Fruit fly (Drosophila melanogaster) whole organism, embryonic: ENCODE data around the gene CG46439.

Experiments used
- B-H2 ChIP-seq: fragments of 200-800 bp; sonication (Bioruptor generic); optimal IDR thresholded peaks from 2 replicates; lab custom pipeline; 2018; ENCODE audit warnings: missing biosample characterization, mild to moderate bottlenecking, missing genetic modification characterization
- Bdp1 ChIP-seq: fragments of 200-800 bp; sonication (Bioruptor generic); optimal IDR thresholded peaks from 3 replicates; lab custom pipeline; 2016; ENCODE audit warnings: missing biosample characterization, missing genetic modification characterization
- CG10654 ChIP-seq: fragments of 200-800 bp; sonication (Bioruptor generic); optimal IDR thresholded peaks from 2 replicates; lab custom pipeline; 2016; ENCODE audit warnings: missing biosample characterization, missing genetic modification characterization
- CG11504 ChIP-seq: fragments of 200-800 bp; sonication (Bioruptor generic); optimal IDR thresholded peaks from 3 replicates; lab custom pipeline; 2019; ENCODE audit warnings: missing biosample characterization, mild to moderate bottlenecking, missing genetic modification characterization, moderate library complexity
- CG12744 ChIP-seq: fragments of 200-800 bp; sonication (Bioruptor generic); optimal IDR thresholded peaks from 2 replicates; lab custom pipeline; 2016; ENCODE audit warnings: missing biosample characterization, missing genetic modification characterization
- CG16815 ChIP-seq: fragments of 200-800 bp; sonication (Bioruptor generic); optimal IDR thresholded peaks from 3 replicates; lab custom pipeline; 2017; ENCODE audit warnings: missing biosample characterization, mild to moderate bottlenecking, missing genetic modification characterization
- CG18476 ChIP-seq: fragments of 200-800 bp; sonication (Bioruptor generic); optimal IDR thresholded peaks from 2 replicates; lab custom pipeline; 2016; ENCODE audit warnings: missing biosample characterization, mild to moderate bottlenecking, missing genetic modification characterization
- CG2678 ChIP-seq: fragments of 200-800 bp; sonication (Bioruptor generic); optimal IDR thresholded peaks from 3 replicates; lab custom pipeline; 2019; ENCODE audit warnings: missing biosample characterization, mild to moderate bottlenecking, missing genetic modification characterization, moderate library complexity
- CG3281 ChIP-seq: fragments of 200-800 bp; sonication (Bioruptor generic); optimal IDR thresholded peaks from 3 replicates; lab custom pipeline; 2017; ENCODE audit warnings: missing biosample characterization, mild to moderate bottlenecking, missing genetic modification characterization
- CG4617 ChIP-seq: fragments of 200-800 bp; sonication (Bioruptor generic); optimal IDR thresholded peaks from 3 replicates; lab custom pipeline; 2016; ENCODE audit warnings: missing biosample characterization, missing genetic modification characterization, borderline replicate concordance
- CG4730 ChIP-seq: fragments of 200-800 bp; sonication (Bioruptor generic); IDR thresholded peaks from 2 replicates; pipeline ENCODE4 v1.3.6; 2022; ENCODE audit warnings: missing biosample characterization, missing genetic modification characterization
- CG6765 ChIP-seq: fragments of 200-800 bp; sonication (Bioruptor generic); optimal IDR thresholded peaks from 3 replicates; lab custom pipeline; 2017; ENCODE audit warnings: missing biosample characterization, mild to moderate bottlenecking, missing genetic modification characterization
- CG7271 ChIP-seq: fragments of 200-800 bp; sonication (Bioruptor generic); optimal IDR thresholded peaks from 2 replicates; lab custom pipeline; 2018; ENCODE audit warnings: missing biosample characterization, mild to moderate bottlenecking, missing genetic modification characterization, moderate library complexity
- CG8765 ChIP-seq: fragments of 200-800 bp; sonication (Bioruptor generic); IDR thresholded peaks from 2 replicates; pipeline ENCODE4 v1.3.6; 2022; ENCODE audit warnings: missing biosample characterization, missing genetic modification characterization
- CG9215 ChIP-seq: fragments of 200-800 bp; sonication (Bioruptor generic); IDR thresholded peaks from 2 replicates; pipeline ENCODE4 v1.3.6; 2022; ENCODE audit warnings: missing biosample characterization, missing genetic modification characterization
- CrebB ChIP-seq: fragments of 200-800 bp; sonication (Bioruptor generic); optimal IDR thresholded peaks from 3 replicates; lab custom pipeline; 2018; ENCODE audit warnings: missing biosample characterization, mild to moderate bottlenecking, missing genetic modification characterization
- D19A ChIP-seq: fragments of 200-800 bp; optimal IDR thresholded peaks from 3 replicates; lab custom pipeline; 2019; ENCODE audit warnings: missing biosample characterization, mild to moderate bottlenecking, missing genetic modification characterization, moderate library complexity
- Dbx ChIP-seq: fragments of 200-800 bp; sonication (Bioruptor generic); IDR thresholded peaks from 3 replicates; pipeline ENCODE4 v1.3.6; 2022; ENCODE audit warnings: missing biosample characterization, missing genetic modification characterization
- Dll ChIP-seq: fragments of 200-800 bp; sonication (Bioruptor generic); IDR thresholded peaks from 4 replicates; pipeline ENCODE4 v1.3.6; 2022; ENCODE audit warnings: missing biosample characterization, missing genetic modification characterization; ENCODE audit not compliant: partially characterized antibody
- Doc3 ChIP-seq: fragments of 200-800 bp; sonication (Bioruptor generic); IDR thresholded peaks from 3 replicates; pipeline ENCODE4 v1.3.6; 2022; ENCODE audit warnings: missing biosample characterization, missing genetic modification characterization; ENCODE audit not compliant: partially characterized antibody
- E2f1 ChIP-seq: fragments of 200-800 bp; sonication (Bioruptor generic); IDR thresholded peaks from 2 replicates; pipeline ENCODE4 v1.3.6; 2022; ENCODE audit warnings: missing biosample characterization, missing genetic modification characterization
- E2f2 ChIP-seq: fragments of 200-800 bp; sonication (Bioruptor generic); IDR thresholded peaks from 2 replicates; pipeline ENCODE4 v1.3.6; 2022; ENCODE audit warnings: missing biosample characterization, missing genetic modification characterization
- Fer3 ChIP-seq: fragments of 200-800 bp; sonication (Bioruptor generic); optimal IDR thresholded peaks from 2 replicates; lab custom pipeline; 2018; ENCODE audit warnings: missing biosample characterization, mild to moderate bottlenecking, missing genetic modification characterization, moderate library complexity
- GATAe ChIP-seq: fragments of 200-800 bp; sonication (Bioruptor generic); conservative IDR thresholded peaks from 2 replicates; pipeline ENCODE4 v1.3.6; 2022; ENCODE audit warnings: missing biosample characterization, missing genetic modification characterization
- HLH3B ChIP-seq: fragments of 200-800 bp; sonication (Bioruptor generic); IDR thresholded peaks from 2 replicates; pipeline ENCODE4 v1.3.6; 2022; ENCODE audit warnings: missing biosample characterization, missing genetic modification characterization
- Oaz ChIP-seq: fragments of 200-800 bp; sonication (Bioruptor generic); IDR thresholded peaks from 2 replicates; pipeline ENCODE4 v1.3.6; 2022; ENCODE audit warnings: missing biosample characterization, missing genetic modification characterization
- Pdp1 ChIP-seq, 2 experiments: fragments of 200-800 bp; sonication (Bioruptor generic); optimal IDR thresholded peaks; 3 replicates each; lab custom pipeline; 2016; ENCODE audit warnings: missing biosample characterization in 2 of 2, missing genetic modification characterization in 2 of 2, mild to moderate bottlenecking in 1 of 2, moderate library complexity in 1 of 2
- Rx ChIP-seq: fragments of 200-800 bp; sonication (Bioruptor generic); IDR thresholded peaks from 2 replicates; pipeline ENCODE4 v1.3.6; 2022; ENCODE audit warnings: missing biosample characterization, missing genetic modification characterization
- Sox102F ChIP-seq: fragments of 200-800 bp; sonication (Bioruptor generic); optimal IDR thresholded peaks from 2 replicates; lab custom pipeline; 2018; ENCODE audit warnings: missing biosample characterization, mild to moderate bottlenecking, missing genetic modification characterization, moderate library complexity
- Ssrp ChIP-seq: fragments of 200-800 bp; sonication (Bioruptor generic); optimal IDR thresholded peaks from 2 replicates; lab custom pipeline; 2018; ENCODE audit warnings: missing biosample characterization, mild to moderate bottlenecking, missing genetic modification characterization, moderate library complexity
- Stat92E ChIP-seq, 3 experiments: fragments of >200 bp in 2 of 3; fragments of 200-800 bp in 1 of 3; sonication (Bioruptor generic) in 1 of 3; optimal IDR thresholded peaks; 2 replicates each; lab custom pipeline; 2017 to 2019; ENCODE audit warnings: missing biosample characterization in 3 of 3, missing genetic modification characterization in 3 of 3, mild to moderate bottlenecking in 1 of 3, moderate library complexity in 1 of 3
- croc ChIP-seq: fragments of 200-800 bp; sonication (Bioruptor generic); conservative IDR thresholded peaks from 3 replicates; pipeline ENCODE4 v1.3.6; 2022; ENCODE audit warnings: missing biosample characterization, missing genetic modification characterization
- dati ChIP-seq: fragments of 200-800 bp; sonication (Bioruptor generic); IDR thresholded peaks from 2 replicates; pipeline ENCODE4 v1.3.6; 2022; ENCODE audit warnings: missing biosample characterization, missing genetic modification characterization
- en ChIP-seq: fragments of 200-800 bp; sonication (Bioruptor generic); optimal IDR thresholded peaks from 2 replicates; lab custom pipeline; 2016; ENCODE audit warnings: missing biosample characterization, missing genetic modification characterization
- ewg ChIP-seq: fragments of 200-800 bp; sonication (Bioruptor generic); optimal IDR thresholded peaks from 3 replicates; lab custom pipeline; 2017; ENCODE audit warnings: mild to moderate bottlenecking, missing biosample characterization, missing genetic modification reagents, missing genetic modification characterization
- gfzf ChIP-seq: fragments of 200-800 bp; sonication (Bioruptor generic); optimal IDR thresholded peaks from 2 replicates; lab custom pipeline; 2016; ENCODE audit warnings: missing biosample characterization, mild to moderate bottlenecking, missing genetic modification characterization, moderate library complexity
- inv ChIP-seq: fragments of 200-800 bp; sonication (Bioruptor generic); IDR thresholded peaks from 2 replicates; pipeline ENCODE4 v1.3.6; 2022; ENCODE audit warnings: missing biosample characterization, missing genetic modification characterization; ENCODE audit not compliant: partially characterized antibody
- nom ChIP-seq: fragments of 200-800 bp; sonication (Bioruptor generic); optimal IDR thresholded peaks from 2 replicates; lab custom pipeline; 2017; ENCODE audit warnings: missing biosample characterization, missing genetic modification characterization, mild to moderate bottlenecking, moderate library complexity, missing genetic modification reagents
- peb ChIP-seq: fragments of 200-800 bp; sonication (Bioruptor generic); IDR thresholded peaks from 2 replicates; pipeline ENCODE4 v1.3.6; 2022; ENCODE audit warnings: missing biosample characterization, missing genetic modification characterization
- prd ChIP-seq, 3 experiments: fragments of >200 bp in 2 of 3; fragments of 200-800 bp in 1 of 3; sonication (Bioruptor generic) in 1 of 3; optimal IDR thresholded peaks in 2 of 3; IDR thresholded peaks in 1 of 3; 2 replicates in 2 of 3; 3 replicates in 1 of 3; pipeline versions ENCODE4 v1.3.6 to Lab custom; 2017 to 2022; ENCODE audit warnings: missing biosample characterization in 1 of 3, missing genetic modification characterization in 1 of 3
- so ChIP-seq: fragments of 200-800 bp; sonication (Bioruptor generic); IDR thresholded peaks from 3 replicates; pipeline ENCODE4 v1.3.6; 2022; ENCODE audit warnings: missing biosample characterization, missing genetic modification characterization
- sob ChIP-seq: fragments of 200-800 bp; sonication (Bioruptor generic); IDR thresholded peaks from 2 replicates; pipeline ENCODE4 v1.3.6; 2022; ENCODE audit warnings: missing biosample characterization, missing genetic modification characterization
- sqz ChIP-seq: fragments of 200-800 bp; sonication (Bioruptor generic); optimal IDR thresholded peaks from 3 replicates; lab custom pipeline; 2018; ENCODE audit warnings: missing biosample characterization, mild to moderate bottlenecking, missing genetic modification characterization
- ssp ChIP-seq: fragments of 200-800 bp; sonication (Bioruptor generic); IDR thresholded peaks from 2 replicates; pipeline ENCODE4 v1.3.6; 2022; ENCODE audit warnings: missing biosample characterization, missing genetic modification characterization
- tna ChIP-seq: fragments of 200-800 bp; sonication (Bioruptor generic); IDR thresholded peaks from 2 replicates; pipeline ENCODE4 v1.3.6; 2022; ENCODE audit warnings: missing biosample characterization, missing genetic modification characterization; ENCODE audit not compliant: partially characterized antibody
- tup ChIP-seq: fragments of 200-800 bp; sonication (Bioruptor generic); optimal IDR thresholded peaks from 2 replicates; lab custom pipeline; 2016; ENCODE audit warnings: missing biosample characterization, mild to moderate bottlenecking, missing genetic modification characterization, moderate library complexity
- twi ChIP-seq: fragments of 200-800 bp; optimal IDR thresholded peaks from 2 replicates; lab custom pipeline; 2019; ENCODE audit warnings: missing biosample characterization, mild to moderate bottlenecking, missing genetic modification characterization, moderate library complexity

Gene CG46439

DNA sequence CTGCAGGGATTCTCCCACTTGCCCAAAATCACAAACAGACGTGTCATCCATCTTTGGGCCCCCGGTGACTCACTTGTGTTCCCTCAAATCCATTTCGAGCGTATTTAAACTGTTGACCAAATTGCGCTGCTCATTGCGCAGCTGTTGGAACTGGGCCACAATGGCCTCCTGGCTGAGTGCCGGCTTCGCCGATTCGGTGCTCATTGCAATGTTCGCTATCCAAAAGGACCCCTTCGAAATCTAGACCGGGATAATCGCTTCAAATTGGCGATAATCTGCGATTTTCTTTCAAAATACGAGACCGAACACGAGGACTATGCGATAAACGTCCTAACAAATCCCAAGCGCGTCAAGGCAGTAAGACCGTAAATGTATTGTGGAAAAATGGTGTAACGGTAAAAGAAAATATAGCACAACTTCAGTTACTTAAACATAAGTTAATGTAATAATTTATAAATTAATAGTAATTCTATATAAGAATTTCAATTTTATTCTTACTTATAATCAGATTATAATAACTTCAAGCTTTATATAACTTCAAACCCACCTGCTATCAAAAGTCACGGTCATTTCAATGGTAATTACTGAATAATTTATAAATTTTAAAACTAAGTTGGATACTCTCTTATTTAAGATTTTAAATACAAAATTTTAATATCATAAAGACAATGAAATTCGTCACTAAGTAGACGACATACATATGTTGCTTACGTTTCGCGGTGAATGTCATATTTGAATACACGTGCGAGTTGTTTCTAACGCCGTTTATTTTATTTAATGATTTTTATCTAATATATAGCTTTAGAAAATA, 21.8 kb downstream of the CG46439 start, which contains the start of the genes Pfdn2 and Noc1 (continued):
- TF ChIP-seq nom = no peak
- peak; percentile 20 for TF ChIP-seq Fer3 (tag; lab: Kevin White, UChicago)
- no peak for TF ChIP-seq CG4730 (GFP tag; lab: Robert Waterston, UW)
- TF ChIP-seq CG6765 (GFP tag; lab: Kevin White, UChicago) = no peak
- no peak for TF ChIP-seq Rx
- no peak for TF ChIP-seq CG2678 (tag; lab: Kevin White, UChicago)
- TF ChIP-seq Sox102F (GFP tag; lab: Kevin White, UChicago) = peak; percentile 76
- TF ChIP-seq tup (GFP tag; lab: Kevin White, UChicago) = no peak
- 0 out of 3 replicates have a peak, but pooled peaks have one; percentile 31 for TF ChIP-seq Dbx (GFP tag; lab: Robert Waterston, UW)
- TF ChIP-seq CG16815 (GFP tag; lab: Kevin White, UChicago) = peak; percentile 26
- no peak for TF ChIP-seq E2f2 (GFP tag; lab: Robert Waterston, UW)
- TF ChIP-seq D19A (tag; lab: Kevin White, UChicago) = no peak
- TF ChIP-seq so (GFP tag; lab: Robert Waterston, UW) = no peak
- TF ChIP-seq peb (GFP tag; lab: Robert Waterston, UW) = no peak
- no peak for TF ChIP-seq sob (GFP tag; lab: Robert Waterston, UW)
- TF ChIP-seq inv = no peak
- no peak for TF ChIP-seq dati (GFP tag; lab: Robert Waterston, UW)
- peak; percentile 53 for TF ChIP-seq ewg (GFP tag; lab: Kevin White, UChicago)
- TF ChIP-seq gfzf = peak; percentile 69
- TF ChIP-seq GATAe (GFP tag; lab: Robert Waterston, UW) = no peak
- TF ChIP-seq CG9215 = peak; percentile 39; the same call in 1 of the 2 replicates
- TF ChIP-seq Pdp1 (GFP tag; optimal IDR thresholded peaks at IDR 0.05; lab: Kevin White, UChicago) = peak in 1 of 2 experiments; percentile 3
- no peak for TF ChIP-seq Dll (GFP tag; lab: Robert Waterston, UW)
- no peak for TF ChIP-seq Bdp1 (GFP tag; lab: Kevin White, UChicago)
- no peak; the same call in 2 of the 3 replicates for TF ChIP-seq croc
- no peak for TF ChIP-seq CG8765 (GFP tag; lab: Robert Waterston, UW)
- no peak for TF ChIP-seq CG18476 (GFP tag; lab: Kevin White, UChicago)
- TF ChIP-seq prd (optimal IDR thresholded peaks at IDR 0.05; lab: Kevin White, UChicago) = no peak
- peak; percentile 67 for TF ChIP-seq prd (GFP tag; IDR thresholded peaks at IDR 0.05; lab: Robert Waterston, UW)
- peak; percentile 32; the same call in 1 of the 2 replicates for TF ChIP-seq ssp (GFP tag; lab: Robert Waterston, UW)
- peak; percentile 70 for TF ChIP-seq Ssrp (tag; lab: Kevin White, UChicago)
- peak; percentile 42; the same call in 1 of the 2 replicates for TF ChIP-seq E2f1 (GFP tag; lab: Robert Waterston, UW)
- TF ChIP-seq B-H2 (GFP tag; lab: Kevin White, UChicago) = peak; percentile 29
- TF ChIP-seq Oaz (GFP tag; lab: Robert Waterston, UW) = no peak
- no peak for TF ChIP-seq CG11504 (tag; lab: Kevin White, UChicago)
- peak; percentile 59 for TF ChIP-seq CG4617 (GFP tag; lab: Kevin White, UChicago)
- no peak for TF ChIP-seq CG12744 (GFP tag; lab: Kevin White, UChicago)
- TF ChIP-seq CG3281 (GFP tag; lab: Kevin White, UChicago) = no peak
- TF ChIP-seq Doc3 (GFP tag; lab: Robert Waterston, UW) = 0 out of 3 replicates have a peak, but pooled peaks have one; percentile 35
- TF ChIP-seq CG10654 (GFP tag; lab: Kevin White, UChicago) = peak; percentile 33
- peak; percentile 82 for TF ChIP-seq twi (tag; lab: Kevin White, UChicago)
- TF ChIP-seq HLH3B (GFP tag; lab: Robert Waterston, UW) = no peak
- TF ChIP-seq tna (GFP tag; lab: Robert Waterston, UW) = no peak
- TF ChIP-seq Stat92E (GFP tag; optimal IDR thresholded peaks at IDR 0.05; lab: Kevin White, UChicago) = no peak
- TF ChIP-seq en (GFP tag; lab: Kevin White, UChicago) = no peak
- no peak for TF ChIP-seq CrebB (tag; lab: Kevin White, UChicago)
- TF ChIP-seq CG7271 = no peak
- no peak for TF ChIP-seq sqz (GFP tag; lab: Kevin White, UChicago)
